Worm (Caenorhabditis elegans): ENCODE measurements around the gene ZK856.14.

ZK856.14 gene

DNA sequence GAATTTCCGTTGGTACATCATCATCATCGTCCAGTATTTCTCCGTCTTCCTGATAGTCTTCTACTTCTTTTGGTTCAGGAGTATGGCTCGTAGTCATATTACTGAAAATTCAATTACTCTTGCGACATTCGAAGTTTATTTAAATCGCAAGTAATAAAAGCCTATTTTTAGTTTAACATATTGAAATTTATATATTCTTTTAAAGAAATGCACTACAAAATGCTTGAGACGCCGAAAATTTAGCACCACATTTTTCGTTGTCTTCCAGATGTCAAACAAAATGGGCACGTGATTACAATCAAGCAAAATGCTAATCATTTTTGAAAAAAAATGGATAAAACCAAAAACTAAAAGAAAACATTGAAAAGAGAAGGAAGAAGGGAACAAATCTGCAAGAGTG, 4.8 kb upstream of the ZK856.14 start, which contains the start of gene zhit-3:
zhit-3 (minus strand) TSS at position 101 of the 400 bp plus-strand sequence.
- TF ChIP-seq akir-1 (GFP tag; optimal IDR thresholded peaks at IDR 0.05) (no peak), cebp-2 (GFP tag; IDR thresholded peaks at IDR 0.05) (no peak), efl-1 (GFP tag; optimal IDR thresholded peaks at IDR 0.05) (no peak), madf-8 (GFP tag; conservative IDR thresholded peaks at IDR 0.05) (no peak), attf-6 (GFP tag; IDR thresholded peaks at IDR 0.05) (no peak), ztf-3 (GFP tag; optimal IDR thresholded peaks at IDR 0.05) (no peak), bed-2 (GFP tag; IDR thresholded peaks at IDR 0.05) (no peak), Y53G8AR.9 (GFP tag; conservative IDR thresholded peaks at IDR 0.05) (no peak), lin-26 (GFP tag; IDR thresholded peaks at IDR 0.05) (no peak), repo-1 (tag; optimal IDR thresholded peaks at IDR 0.05) (no peak), F57C9.4 (tag; optimal IDR thresholded peaks at IDR 0.05) (no peak), lir-1 (GFP tag; conservative IDR thresholded peaks at IDR 0.05) (no peak), hlh-12 (tag; optimal IDR thresholded peaks at IDR 0.05) (no peak), hrde-1 (tag; optimal IDR thresholded peaks at IDR 0.05; ENCODE audit: borderline replicate concordance) (no peak), ztf-22 (GFP tag; optimal IDR thresholded peaks at IDR 0.05) (no peak), xnd-1 (tag; optimal IDR thresholded peaks at IDR 0.05) (no peak), B0019.2 (GFP tag; conservative IDR thresholded peaks at IDR 0.05) (no peak), ama-1 (optimal IDR thresholded peaks at IDR 0.05) (no peak), ama-1 (GFP tag; optimal IDR thresholded peaks at IDR 0.05) (no peak), snpc-3.4 (tag; optimal IDR thresholded peaks at IDR 0.05) (no peak), F39B2.1 (GFP tag; IDR thresholded peaks at IDR 0.05) (no peak)

DNA sequence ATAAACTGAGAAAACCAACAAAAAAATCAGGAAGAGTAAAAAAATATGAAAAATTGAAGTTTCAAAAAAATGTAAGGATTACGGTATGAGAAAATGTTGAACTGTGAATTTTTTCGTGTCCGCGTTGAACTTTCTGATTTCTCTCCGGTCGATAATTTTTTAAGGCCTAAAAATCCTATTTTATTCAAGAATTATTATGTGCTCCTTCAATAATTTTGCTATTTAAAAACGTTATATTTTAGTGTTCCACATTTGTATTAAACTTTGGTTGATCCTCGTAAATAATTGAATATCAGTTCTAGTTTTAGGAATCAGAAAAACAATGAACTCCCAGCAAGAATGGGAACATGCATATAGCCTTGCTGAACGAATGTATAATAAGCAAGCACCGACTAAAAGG, 4.2 kb upstream of the ZK856.14 start, which contains the start of gene hpo-40:
hpo-40 (plus strand) TSS at position 301 of the 400 bp plus-strand sequence.
- TF ChIP-seq sptf-2 (GFP tag; optimal IDR thresholded peaks at IDR 0.05) (no peak), lsl-1 (GFP tag; optimal IDR thresholded peaks at IDR 0.05) (peak; percentile 34)

DNA sequence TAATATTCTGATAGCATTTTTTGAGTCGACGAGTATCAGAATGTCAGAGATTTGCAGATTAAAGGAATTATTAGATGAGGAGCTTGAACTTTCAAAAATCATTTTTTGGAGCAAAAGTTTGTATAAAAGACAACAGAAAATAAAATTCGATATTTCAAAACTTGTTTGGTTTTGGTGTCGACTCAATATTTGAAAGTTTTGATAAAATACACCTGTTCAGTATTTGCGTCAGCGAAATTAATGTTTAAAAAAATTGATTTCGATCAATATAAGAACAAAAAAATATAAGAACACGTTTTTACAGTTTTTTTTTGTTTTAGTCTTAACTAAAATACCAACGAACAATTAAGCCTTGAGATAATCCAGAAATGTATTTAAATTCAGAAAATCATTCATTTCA, 3.8 kb downstream of the ZK856.14 start, which contains the start of gene C12D8.13:
C12D8.13 (minus strand) TSS at position 101 of the 400 bp plus-strand sequence.
- no peak for TF ChIP-seq rpc-1 (optimal IDR thresholded peaks at IDR 0.05)
- no peak for TF ChIP-seq rpc-1 (tag; optimal IDR thresholded peaks at IDR 0.05)
- no peak for TF ChIP-seq aptf-3 (GFP tag; IDR thresholded peaks at IDR 0.05)
- TF ChIP-seq ama-1 (optimal IDR thresholded peaks at IDR 0.05): no peak
- TF ChIP-seq ama-1 (GFP tag; optimal IDR thresholded peaks at IDR 0.05): no peak
- no peak for TF ChIP-seq pbrm-1 (GFP tag; IDR thresholded peaks at IDR 0.05)
- TF ChIP-seq K12H6.12 (tag; optimal IDR thresholded peaks at IDR 0.05): no peak
- no peak for TF ChIP-seq bed-2 (GFP tag; IDR thresholded peaks at IDR 0.05)
- no peak for TF ChIP-seq ceh-100 (GFP tag; IDR thresholded peaks at IDR 0.05)
- TF ChIP-seq lin-35 (GFP tag; optimal IDR thresholded peaks at IDR 0.05): no peak

DNA sequence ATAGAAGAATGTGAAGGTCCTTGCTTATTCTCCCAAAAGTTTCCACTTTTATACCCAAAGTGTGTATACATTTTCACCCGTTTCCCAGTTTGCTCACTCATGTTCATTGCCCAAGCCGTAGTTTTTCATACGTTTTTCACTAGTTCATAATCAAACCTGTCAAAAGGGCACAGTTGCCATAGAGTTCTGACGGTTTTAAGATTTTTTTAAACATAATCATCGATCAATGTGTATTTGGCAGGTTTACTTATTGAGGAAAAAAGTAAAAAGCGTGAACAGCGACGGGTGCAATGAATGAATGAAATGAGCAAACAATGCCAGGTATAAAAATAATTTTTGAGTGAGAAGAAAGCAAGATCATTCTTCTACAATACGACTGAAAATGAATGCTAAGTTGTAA, 4.5 kb downstream of the ZK856.14 start, which contains the start of the genes fipr-5 and fipr-9:
fipr-5 (minus strand) TSS at position 101 of the 400 bp plus-strand sequence.
fipr-9 (plus strand) TSS at position 346 of the 400 bp plus-strand sequence.
- no peak for TF ChIP-seq efl-1 (GFP tag; optimal IDR thresholded peaks at IDR 0.05)
- TF ChIP-seq attf-6 (GFP tag; IDR thresholded peaks at IDR 0.05): no peak
- no peak for TF ChIP-seq atf-7 (tag; optimal IDR thresholded peaks at IDR 0.05)

DNA sequence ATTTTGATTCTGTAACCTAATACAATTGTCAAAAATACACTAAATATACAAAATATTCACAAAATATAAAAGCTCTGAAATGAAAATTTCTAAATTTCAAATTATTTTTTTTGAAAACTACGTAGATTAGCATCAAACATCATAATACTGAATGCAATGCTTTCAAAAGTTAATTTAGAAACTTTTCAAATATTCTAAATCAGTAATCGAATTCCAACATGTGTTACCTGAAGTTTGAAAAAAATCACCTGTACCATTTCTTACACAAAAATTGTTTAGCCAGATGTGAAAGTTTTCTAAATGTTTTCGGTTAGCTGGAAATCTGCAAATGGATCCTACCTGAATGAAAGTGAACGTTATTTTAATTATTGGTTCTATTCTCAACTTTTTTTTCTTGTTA, 5.2 kb downstream of the ZK856.14 start, which contains the start of gene C12D8.20:
C12D8.20 (plus strand) TSS at position 301 of the 400 bp plus-strand sequence.
- TF ChIP-seq Y79H2A.3 (GFP tag; conservative IDR thresholded peaks at IDR 0.05): no peak
- TF ChIP-seq attf-3 (GFP tag; conservative IDR thresholded peaks at IDR 0.05): no peak
- no peak for TF ChIP-seq madf-6 (GFP tag; IDR thresholded peaks at IDR 0.05)
- no peak for TF ChIP-seq athp-1 (tag; optimal IDR thresholded peaks at IDR 0.05)
- TF ChIP-seq attf-5 (GFP tag; optimal IDR thresholded peaks at IDR 0.05): no peak
- TF ChIP-seq ama-1 (optimal IDR thresholded peaks at IDR 0.05): no peak
- TF ChIP-seq ama-1 (GFP tag; optimal IDR thresholded peaks at IDR 0.05): no peak
- no peak for TF ChIP-seq bed-2 (GFP tag; IDR thresholded peaks at IDR 0.05)
- TF ChIP-seq nhr-27 (tag; optimal IDR thresholded peaks at IDR 0.05): no peak

Data from whole organism, young adult.